Worm (Caenorhabditis elegans) whole organism, early embryonic: Measurements from ENCODE around the gene npr-15.

ENCODE experiments used
- ama-1 ChIP-seq: fragments of 150-350 bp; optimal IDR thresholded peaks from 2 replicates; lab custom pipeline; 2014
- ceh-36 ChIP-seq: sonication (generic microtip); optimal IDR thresholded peaks from 2 replicates; lab custom pipeline; 2016; ENCODE audit warnings: missing genetic modification characterization, inconsistent platforms, missing compliant biosample characterization
- flt-1 ChIP-seq: fragments of 200-800 bp; sonication (Bioruptor generic); IDR thresholded peaks from 2 replicates; pipeline ENCODE4 v1.3.6; 2022; ENCODE audit warnings: missing genetic modification characterization, missing compliant biosample characterization
- hmbx-1 ChIP-seq: sonication (generic microtip); optimal IDR thresholded peaks from 2 replicates; lab custom pipeline; 2016; ENCODE audit warnings: mild to moderate bottlenecking, missing genetic modification characterization, missing compliant biosample characterization
- hnd-1 ChIP-seq: sonication (generic microtip); optimal IDR thresholded peaks from 2 replicates; lab custom pipeline; 2016; ENCODE audit warnings: missing genetic modification characterization, missing compliant biosample characterization
- sea-1 ChIP-seq: fragments of 200-800 bp; sonication (Bioruptor generic); conservative IDR thresholded peaks from 2 replicates; pipeline ENCODE4 v1.3.6; 2022; ENCODE audit warnings: missing genetic modification characterization, missing compliant biosample characterization
- tbx-11 ChIP-seq: fragments of 200-800 bp; sonication (Bioruptor generic); IDR thresholded peaks from 2 replicates; pipeline ENCODE4 v1.3.6; 2022; ENCODE audit warnings: missing genetic modification characterization, missing compliant biosample characterization
- tbx-37 ChIP-seq: fragments of 200-800 bp; sonication (Bioruptor generic); conservative IDR thresholded peaks from 2 replicates; pipeline ENCODE4 v1.3.6; 2022; ENCODE audit warnings: missing genetic modification reagents, missing genetic modification characterization, missing compliant biosample characterization
- tra-4 ChIP-seq: sonication (generic microtip); optimal IDR thresholded peaks from 2 replicates; lab custom pipeline; 2017; ENCODE audit warnings: missing genetic modification characterization, missing compliant biosample characterization

- TF ChIP-seq hnd-1 (tag; lab: Kevin White, UChicago), result no peak
- TF ChIP-seq flt-1 (GFP tag; lab: Robert Waterston, UW), result no peak
- no peak for TF ChIP-seq tra-4 (tag; lab: Kevin White, UChicago)
- TF ChIP-seq hmbx-1 (tag; lab: Kevin White, UChicago), result no peak
- no peak for TF ChIP-seq tbx-37 (GFP tag; lab: Robert Waterston, UW)
- TF ChIP-seq ama-1 (lab: Kevin White, UChicago), result no peak
- TF ChIP-seq tbx-11 (GFP tag; lab: Robert Waterston, UW), result no peak
- no peak for TF ChIP-seq sea-1 (GFP tag; lab: Robert Waterston, UW)
- TF ChIP-seq ceh-36 (tag; lab: Kevin White, UChicago), result no peak
These were observed 4.8 kb upstream of the npr-15 start, which contains the start of gene cyn-9 for ce11 chrIII:3699275-3699674.
